Worm (Caenorhabditis elegans) whole organism, L4 larva: ENCODE data around the gene spcs-3.

Experiments used
- pha-4 ChIP-seq, 2 experiments: fragments of 150-350 bp in 1 of 2; fragments of 200-800 bp in 1 of 2; sonication (Bioruptor generic) in 1 of 2; IDR thresholded peaks in 1 of 2; optimal IDR thresholded peaks in 1 of 2; 2 replicates each; pipeline versions ENCODE4 v1.3.6 to Lab custom; 2014 to 2022; ENCODE audit warnings: missing genetic modification characterization in 2 of 2, missing genetic modification reagents in 2 of 2, missing biosample characterization in 1 of 2, missing compliant biosample characterization in 1 of 2
- set-16 ChIP-seq: fragments of 200-800 bp; sonication (Bioruptor generic); IDR thresholded peaks from 2 replicates; pipeline ENCODE4 v1.3.6; 2022; ENCODE audit warnings: missing genetic modification reagents, missing genetic modification characterization, missing compliant biosample characterization
- skn-1 ChIP-seq: fragments of 150-350 bp; optimal IDR thresholded peaks from 2 replicates; lab custom pipeline; 2014; ENCODE audit warnings: missing biosample characterization, missing genetic modification characterization
- unc-130 ChIP-seq: sonication (generic microtip); optimal IDR thresholded peaks from 2 replicates; lab custom pipeline; 2016; ENCODE audit warnings: missing genetic modification reagents, missing genetic modification characterization, missing compliant biosample characterization

DNA sequence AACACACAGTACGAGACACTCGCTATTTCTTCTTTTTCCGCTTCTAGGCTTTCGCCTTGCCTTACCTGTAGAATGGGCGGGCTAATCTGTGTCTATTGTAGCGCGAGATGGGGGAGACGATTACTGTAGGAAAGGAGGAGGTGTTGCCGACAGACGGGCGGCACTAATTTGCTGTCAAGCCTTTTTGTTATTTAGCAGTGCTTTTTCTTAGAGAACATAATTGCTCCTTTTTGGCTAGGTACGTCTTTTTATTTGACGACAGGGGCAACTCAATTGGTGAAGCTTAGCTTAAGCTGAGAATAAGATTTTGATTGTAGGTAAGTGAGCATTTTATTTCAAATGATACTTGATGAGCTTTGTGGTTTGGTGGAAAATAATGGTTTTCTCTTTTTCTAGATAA is 18.8 kb downstream of the spcs-3 start:
- no peak for TF ChIP-seq set-16
- no peak for TF ChIP-seq skn-1
- TF ChIP-seq unc-130 (GFP tag; lab: Kevin White, UChicago) = no peak
- TF ChIP-seq pha-4 (GFP tag; IDR thresholded peaks at IDR 0.05; lab: Robert Waterston, UW) = no peak
- no peak for TF ChIP-seq pha-4 (tag; optimal IDR thresholded peaks at IDR 0.05; lab: Kevin White, UChicago)
